Fruit fly (Drosophila melanogaster): ENCODE data around the gene Rab27.

DNA sequence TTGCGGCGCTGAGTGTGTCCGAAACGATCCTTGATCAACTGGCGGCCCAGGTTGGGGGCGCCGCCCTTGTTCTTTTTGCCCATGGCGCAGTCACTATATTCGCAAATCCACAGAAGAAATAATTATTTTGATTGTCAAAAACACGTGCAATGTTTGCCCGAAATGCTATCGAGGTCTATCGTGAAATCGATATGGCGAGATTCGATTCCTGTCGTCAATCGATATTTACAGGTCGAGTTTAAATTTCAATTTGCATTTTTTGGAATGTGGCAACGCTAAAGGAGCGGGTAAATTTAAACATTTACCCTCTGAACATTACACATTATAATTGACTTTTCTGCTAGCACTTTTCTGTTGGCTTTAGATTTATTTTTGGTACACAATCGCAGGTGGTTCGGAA lies 12.7 kb downstream of the Rab27 start, which contains the start of gene Ns3:
- no peak for TF ChIP-seq CG6854 (GFP tag; optimal IDR thresholded peaks at IDR 0.05)
- no peak for TF ChIP-seq Ets96B (tag; optimal IDR thresholded peaks at IDR 0.05)
- TF ChIP-seq CG6808 (GFP tag; optimal IDR thresholded peaks at IDR 0.05) = no peak
- TF ChIP-seq CG34406 (GFP tag; optimal IDR thresholded peaks at IDR 0.05) = no peak
- TF ChIP-seq OdsH (GFP tag; optimal IDR thresholded peaks at IDR 0.05) = no peak
- no peak for TF ChIP-seq Ets21C (GFP tag; optimal IDR thresholded peaks at IDR 0.05)
- no peak for TF ChIP-seq CG7368 (GFP tag; optimal IDR thresholded peaks at IDR 0.05)
- TF ChIP-seq CG32006 (GFP tag; optimal IDR thresholded peaks at IDR 0.05) = no peak

All from whole organism, prepupa.